Worm (Caenorhabditis elegans): Measurements from ENCODE around the gene gcy-23.

DNA sequence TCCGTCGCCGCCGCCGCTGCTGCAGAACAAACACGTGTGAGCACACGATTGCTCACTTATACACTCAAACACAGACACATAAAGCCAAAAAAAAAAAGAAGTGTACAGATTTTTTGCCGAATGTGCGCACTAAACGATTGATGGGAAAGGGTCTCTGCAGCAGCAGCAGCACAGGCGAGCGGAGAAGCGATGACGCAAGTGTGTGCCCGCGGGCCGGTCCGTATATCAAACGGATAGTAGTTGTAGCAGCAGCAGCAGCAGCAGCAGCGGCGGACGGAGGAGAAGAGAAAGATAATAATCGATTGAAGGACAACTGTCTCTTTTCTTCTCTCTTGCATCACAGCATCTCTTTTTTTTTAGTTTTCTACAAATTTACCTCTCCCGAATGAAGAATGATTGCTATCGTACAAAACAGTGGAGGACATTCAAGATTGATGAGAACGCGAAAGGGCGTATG is 55.7 kb downstream of the gcy-23 start:
- TF ChIP-seq nhr-90 (tag; optimal IDR thresholded peaks at IDR 0.05; ENCODE audit: poor library complexity): peak; percentile 61
- TF ChIP-seq rnt-1 (tag; optimal IDR thresholded peaks at IDR 0.05): peak; percentile 71
- no peak for TF ChIP-seq nhr-12 (tag; optimal IDR thresholded peaks at IDR 0.05)
- no peak for TF ChIP-seq jun-1 (tag; optimal IDR thresholded peaks at IDR 0.05)
- TF ChIP-seq lsy-2 (tag; optimal IDR thresholded peaks at IDR 0.05): peak; percentile 13 to 67
- no peak for TF ChIP-seq alr-1 (tag; optimal IDR thresholded peaks at IDR 0.05; ENCODE audit: borderline replicate concordance)
- TF ChIP-seq egl-27 (tag; optimal IDR thresholded peaks at IDR 0.05): no peak
- no peak for TF ChIP-seq unc-98 (GFP tag; IDR thresholded peaks at IDR 0.05)
- no peak for TF ChIP-seq ets-5 (GFP tag; IDR thresholded peaks at IDR 0.05)
- TF ChIP-seq grh-1 (GFP tag; IDR thresholded peaks at IDR 0.05): 0 out of 2 replicates have a peak, but pooled peaks have one; percentile 16
- TF ChIP-seq fkh-10 (GFP tag; optimal IDR thresholded peaks at IDR 0.05): no peak
- TF ChIP-seq zag-1 (tag; optimal IDR thresholded peaks at IDR 0.05): no peak
- no peak for TF ChIP-seq C04F5.9 (tag; optimal IDR thresholded peaks at IDR 0.05)
- TF ChIP-seq nhr-237 (tag; optimal IDR thresholded peaks at IDR 0.05): no peak

Data from whole organism, L1 larva.